Worm (Caenorhabditis elegans) whole organism, early embryonic: Measurements from ENCODE around the gene hint-3.

Experiments used
- B0310.2 ChIP-seq: sonication (generic microtip); optimal IDR thresholded peaks from 2 replicates; lab custom pipeline; 2016; ENCODE audit warnings: mild to moderate bottlenecking, missing genetic modification characterization, missing compliant biosample characterization
- F13C5.2 ChIP-seq: sonication (generic microtip); optimal IDR thresholded peaks from 2 replicates; lab custom pipeline; 2017; ENCODE audit warnings: mild to moderate bottlenecking, missing genetic modification characterization, inconsistent platforms, missing compliant biosample characterization
- aly-1 ChIP-seq: sonication (generic microtip); optimal IDR thresholded peaks from 2 replicates; lab custom pipeline; 2016; ENCODE audit warnings: missing genetic modification characterization, missing compliant biosample characterization
- ama-1 ChIP-seq: fragments of 150-350 bp; optimal IDR thresholded peaks from 2 replicates; lab custom pipeline; 2014
- ceh-13 ChIP-seq: fragments of 200-800 bp; sonication (Bioruptor generic); optimal IDR thresholded peaks from 2 replicates; lab custom pipeline; 2018; ENCODE audit warnings: mild to moderate bottlenecking, missing genetic modification characterization, missing compliant biosample characterization
- ceh-36 ChIP-seq: sonication (generic microtip); optimal IDR thresholded peaks from 2 replicates; lab custom pipeline; 2016; ENCODE audit warnings: missing genetic modification characterization, inconsistent platforms, missing compliant biosample characterization
- ets-7 ChIP-seq: sonication (generic microtip); optimal IDR thresholded peaks from 2 replicates; lab custom pipeline; 2016; ENCODE audit warnings: missing genotype, missing genetic modification characterization, missing compliant biosample characterization
- flt-1 ChIP-seq: fragments of 200-800 bp; sonication (Bioruptor generic); IDR thresholded peaks from 2 replicates; pipeline ENCODE4 v1.3.6; 2022; ENCODE audit warnings: missing genetic modification characterization, missing compliant biosample characterization
- hmbx-1 ChIP-seq: sonication (generic microtip); optimal IDR thresholded peaks from 2 replicates; lab custom pipeline; 2016; ENCODE audit warnings: mild to moderate bottlenecking, missing genetic modification characterization, missing compliant biosample characterization
- hmg-4 ChIP-seq: fragments of 200-800 bp; sonication (Bioruptor generic); optimal IDR thresholded peaks from 2 replicates; lab custom pipeline; 2018; ENCODE audit warnings: mild to moderate bottlenecking, missing genetic modification characterization, missing compliant biosample characterization
- hnd-1 ChIP-seq: sonication (generic microtip); optimal IDR thresholded peaks from 2 replicates; lab custom pipeline; 2016; ENCODE audit warnings: missing genetic modification characterization, missing compliant biosample characterization
- pes-1 ChIP-seq: fragments of 200-800 bp; sonication (Bioruptor generic); IDR thresholded peaks from 2 replicates; pipeline ENCODE4 v1.3.6; 2022; ENCODE audit warnings: missing genetic modification reagents, missing genetic modification characterization, missing compliant biosample characterization
- scrt-1 ChIP-seq: fragments of 200-800 bp; sonication (Bioruptor generic); IDR thresholded peaks from 2 replicates; pipeline ENCODE4 v1.3.6; 2022; ENCODE audit warnings: missing genetic modification characterization, missing compliant biosample characterization
- sea-1 ChIP-seq: fragments of 200-800 bp; sonication (Bioruptor generic); conservative IDR thresholded peaks from 2 replicates; pipeline ENCODE4 v1.3.6; 2022; ENCODE audit warnings: missing genetic modification characterization, missing compliant biosample characterization
- tbx-11 ChIP-seq: fragments of 200-800 bp; sonication (Bioruptor generic); IDR thresholded peaks from 2 replicates; pipeline ENCODE4 v1.3.6; 2022; ENCODE audit warnings: missing genetic modification characterization, missing compliant biosample characterization
- tbx-37 ChIP-seq: fragments of 200-800 bp; sonication (Bioruptor generic); conservative IDR thresholded peaks from 2 replicates; pipeline ENCODE4 v1.3.6; 2022; ENCODE audit warnings: missing genetic modification reagents, missing genetic modification characterization, missing compliant biosample characterization
- tra-4 ChIP-seq: sonication (generic microtip); optimal IDR thresholded peaks from 2 replicates; lab custom pipeline; 2017; ENCODE audit warnings: missing genetic modification characterization, missing compliant biosample characterization

Gene hint-3

DNA sequence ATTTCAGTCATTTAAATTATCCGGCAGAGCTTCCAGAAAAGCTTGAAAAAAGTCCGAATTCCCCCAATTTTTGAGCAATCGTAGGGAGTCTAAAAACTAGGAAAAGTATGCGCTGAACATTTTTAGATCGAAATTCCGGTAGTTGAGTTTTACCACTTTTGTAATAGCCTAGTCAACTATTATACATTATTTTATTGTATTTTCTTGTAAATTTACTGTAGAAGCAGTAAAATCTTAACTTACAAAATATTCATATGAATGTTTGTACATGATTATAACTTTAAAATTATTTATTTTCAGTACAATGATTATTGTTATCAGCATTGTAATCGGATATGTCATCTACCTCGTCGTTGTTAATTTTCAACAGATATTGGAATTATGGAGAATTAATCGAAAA lies 21.2 kb downstream of the hint-3 start, which contains the start of gene cyp-32A1:
TSS of gene cyp-32A1 (plus strand) at position 301 of the 400 bp plus-strand sequence.
- no peak for TF ChIP-seq hmbx-1 (tag; lab: Kevin White, UChicago)
- TF ChIP-seq sea-1 (GFP tag; lab: Robert Waterston, UW) = no peak
- no peak for TF ChIP-seq scrt-1 (GFP tag; lab: Robert Waterston, UW)
- TF ChIP-seq hmg-4 (GFP tag; lab: Kevin White, UChicago) = no peak
- no peak for TF ChIP-seq F13C5.2 (tag; lab: Kevin White, UChicago)
- no peak for TF ChIP-seq ama-1

- TF ChIP-seq ets-7 (tag; lab: Kevin White, UChicago) = no peak
- TF ChIP-seq flt-1 (GFP tag; lab: Robert Waterston, UW) = no peak
- no peak for TF ChIP-seq hnd-1 (tag; lab: Kevin White, UChicago)
- TF ChIP-seq tbx-37 = no peak
- no peak for TF ChIP-seq pes-1 (GFP tag; lab: Robert Waterston, UW)
- no peak for TF ChIP-seq ceh-36 (tag; lab: Kevin White, UChicago)
- TF ChIP-seq hmbx-1 (tag; lab: Kevin White, UChicago) = no peak
- TF ChIP-seq hmg-4 (GFP tag; lab: Kevin White, UChicago) = no peak
- TF ChIP-seq ama-1 = no peak
- TF ChIP-seq ceh-13 = no peak
- TF ChIP-seq tbx-11 (GFP tag; lab: Robert Waterston, UW) = no peak
- TF ChIP-seq F13C5.2 (tag; lab: Kevin White, UChicago) = no peak
- TF ChIP-seq scrt-1 (GFP tag; lab: Robert Waterston, UW) = no peak
- TF ChIP-seq B0310.2 (tag; lab: Kevin White, UChicago) = no peak
- no peak for TF ChIP-seq sea-1 (GFP tag; lab: Robert Waterston, UW)
These were observed 24.8 kb downstream of the hint-3 start, which contains the start of gene C26F1.1 for ce11 chrV:7785117-7785516. Gene C26F1.1 (plus strand): TSS chrV:7785417.

ce11 chrV:7785885-7786284 lies 25.6 kb downstream of the hint-3 start:
- TF ChIP-seq flt-1 (GFP tag; lab: Robert Waterston, UW) (no peak), ceh-36 (tag; lab: Kevin White, UChicago) (no peak), hnd-1 (tag; lab: Kevin White, UChicago) (no peak), ceh-13 (no peak), sea-1 (GFP tag; lab: Robert Waterston, UW) (no peak), aly-1 (tag; lab: Kevin White, UChicago) (no peak), ama-1 (no peak), tbx-11 (GFP tag; lab: Robert Waterston, UW) (no peak), F13C5.2 (tag; lab: Kevin White, UChicago) (no peak), tbx-37 (no peak), hmg-4 (GFP tag; lab: Kevin White, UChicago) (no peak), pes-1 (GFP tag; lab: Robert Waterston, UW) (no peak), scrt-1 (GFP tag; lab: Robert Waterston, UW) (no peak), B0310.2 (tag; lab: Kevin White, UChicago) (no peak), hmbx-1 (tag; lab: Kevin White, UChicago) (no peak), ets-7 (tag; lab: Kevin White, UChicago) (no peak)

DNA sequence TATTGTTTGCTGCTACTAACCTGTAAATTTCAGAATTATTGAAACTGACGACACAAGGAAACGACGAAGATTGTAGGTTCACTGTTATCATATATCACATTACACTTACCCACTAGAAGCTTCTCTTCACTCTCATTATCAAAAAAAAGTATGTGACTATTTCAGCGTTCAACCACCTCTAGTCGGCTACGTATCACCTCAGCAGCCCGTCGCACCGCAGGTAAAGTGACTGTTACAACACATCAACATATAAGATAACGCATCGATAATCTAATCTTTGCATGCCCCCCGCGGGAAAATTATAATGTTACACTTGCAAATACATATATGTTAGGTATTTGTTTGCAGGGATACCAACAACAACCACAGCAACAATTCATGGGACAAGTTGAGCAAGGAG lies 26.4 kb downstream of the hint-3 start:
- TF ChIP-seq ama-1 (no peak), pes-1 (GFP tag; lab: Robert Waterston, UW) (no peak), flt-1 (GFP tag; lab: Robert Waterston, UW) (no peak), hmg-4 (GFP tag; lab: Kevin White, UChicago) (no peak), hmbx-1 (tag; lab: Kevin White, UChicago) (no peak), aly-1 (tag; lab: Kevin White, UChicago) (no peak), ceh-36 (tag; lab: Kevin White, UChicago) (no peak), tbx-11 (GFP tag; lab: Robert Waterston, UW) (no peak), tbx-37 (no peak), ceh-13 (no peak), B0310.2 (tag; lab: Kevin White, UChicago) (no peak)

- TF ChIP-seq hmbx-1 (tag; lab: Kevin White, UChicago) = no peak
- TF ChIP-seq flt-1 (GFP tag; lab: Robert Waterston, UW) = no peak
- no peak for TF ChIP-seq ceh-36 (tag; lab: Kevin White, UChicago)
- TF ChIP-seq ama-1 = no peak
- TF ChIP-seq ceh-13 = no peak
- no peak for TF ChIP-seq tra-4 (tag; lab: Kevin White, UChicago)
- no peak for TF ChIP-seq hmg-4 (GFP tag; lab: Kevin White, UChicago)
- no peak for TF ChIP-seq hnd-1 (tag; lab: Kevin White, UChicago)
- TF ChIP-seq tbx-11 (GFP tag; lab: Robert Waterston, UW) = no peak
- TF ChIP-seq pes-1 (GFP tag; lab: Robert Waterston, UW) = no peak
- TF ChIP-seq F13C5.2 (tag; lab: Kevin White, UChicago) = no peak
- no peak for TF ChIP-seq tbx-37
- TF ChIP-seq sea-1 (GFP tag; lab: Robert Waterston, UW) = no peak
- TF ChIP-seq ets-7 (tag; lab: Kevin White, UChicago) = no peak
- no peak for TF ChIP-seq B0310.2 (tag; lab: Kevin White, UChicago)
- no peak for TF ChIP-seq aly-1 (tag; lab: Kevin White, UChicago)
- no peak for TF ChIP-seq scrt-1 (GFP tag; lab: Robert Waterston, UW)
These were observed 32.8 kb downstream of the hint-3 start, which contains the start of gene flp-21 for ce11 chrV:7793067-7793466. Gene flp-21 (plus strand): TSS chrV:7793367.

DNA sequence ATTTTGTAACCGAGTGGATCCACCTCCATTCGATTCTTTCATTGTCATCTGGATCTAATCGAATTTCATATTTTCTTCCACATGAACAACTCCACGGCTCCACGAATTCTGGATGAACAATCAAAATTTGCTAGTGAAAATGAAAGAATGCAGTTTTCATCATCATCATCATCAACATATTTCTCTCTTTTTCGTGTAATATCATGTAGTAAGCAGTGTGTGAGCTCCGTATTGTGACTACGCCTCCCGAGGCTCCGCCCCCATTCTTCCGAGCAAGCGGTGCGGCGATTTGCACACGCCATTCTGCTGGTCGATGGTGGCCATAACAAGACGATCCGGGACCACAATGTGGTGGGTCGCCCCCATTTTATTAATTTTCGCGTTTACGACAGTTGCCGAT lies 37.8 kb downstream of the hint-3 start, which contains the start of gene ZK742.7:
TSS of gene ZK742.7 (plus strand) at position 301 of the 400 bp plus-strand sequence.
- TF ChIP-seq tra-4 (tag; lab: Kevin White, UChicago) = no peak
- no peak for TF ChIP-seq hmbx-1 (tag; lab: Kevin White, UChicago)
- TF ChIP-seq ets-7 (tag; lab: Kevin White, UChicago) = no peak
- no peak for TF ChIP-seq ama-1
- TF ChIP-seq aly-1 (tag; lab: Kevin White, UChicago) = no peak
- TF ChIP-seq hnd-1 (tag; lab: Kevin White, UChicago) = no peak
- TF ChIP-seq F13C5.2 (tag; lab: Kevin White, UChicago) = no peak
- TF ChIP-seq ceh-13 = no peak
- TF ChIP-seq tbx-37 = no peak
- no peak for TF ChIP-seq B0310.2 (tag; lab: Kevin White, UChicago)
- TF ChIP-seq hmg-4 (GFP tag; lab: Kevin White, UChicago) = no peak

- no peak for TF ChIP-seq hmbx-1 (tag; lab: Kevin White, UChicago)
- no peak for TF ChIP-seq F13C5.2 (tag; lab: Kevin White, UChicago)
- no peak for TF ChIP-seq pes-1 (GFP tag; lab: Robert Waterston, UW)
- TF ChIP-seq ets-7 (tag; lab: Kevin White, UChicago) = no peak
These were observed 43.3 kb downstream of the hint-3 start for ce11 chrV:7803563-7803962.
